Worm (Caenorhabditis elegans): ENCODE data around the gene T25B9.12.
A peak's percentile ranks its signal among the peaks of the same experiment; 100 is the strongest.

The T25B9.12 gene

DNA sequence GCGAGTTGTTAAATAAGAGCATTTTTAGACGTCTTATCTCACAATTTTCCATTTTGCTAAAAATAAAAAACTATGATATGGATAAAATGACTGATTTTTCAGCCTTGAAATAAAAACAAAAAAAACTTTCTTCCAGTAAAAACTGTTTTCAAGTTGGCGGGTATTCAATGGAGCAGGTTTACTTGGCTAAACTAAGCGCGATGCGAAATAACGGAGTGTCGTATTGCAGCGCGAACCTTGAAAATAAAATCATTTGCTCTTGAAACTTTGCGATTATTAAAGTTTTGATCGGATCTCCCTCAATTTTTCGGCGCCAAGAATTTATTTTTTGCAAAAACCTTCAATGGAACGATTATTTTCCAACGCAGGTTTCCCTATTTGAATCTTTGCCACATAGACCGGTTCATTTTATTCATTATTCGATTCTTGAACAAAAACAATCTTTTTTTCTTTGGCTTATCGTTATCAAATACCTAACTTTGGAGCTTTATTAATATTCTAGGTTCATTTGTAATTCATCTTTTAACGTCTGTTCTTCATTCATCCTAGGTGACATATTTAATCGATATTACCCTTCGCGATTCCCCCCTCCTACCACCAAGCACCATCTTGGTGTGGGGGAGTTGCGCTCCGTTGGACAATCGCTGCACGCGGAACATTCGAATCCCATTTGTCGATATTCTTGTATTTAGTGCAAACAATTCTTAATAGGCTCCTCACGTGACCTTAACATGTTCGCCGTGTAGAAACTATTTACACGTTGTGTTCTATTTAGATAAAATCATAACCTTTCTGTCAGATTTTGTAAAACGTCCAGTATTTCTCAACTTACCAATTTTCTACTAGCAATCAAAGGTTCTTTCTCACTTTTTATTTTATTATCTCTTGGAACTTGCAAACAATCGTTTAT lies 30.4 kb upstream of the T25B9.12 start, which contains the start of the genes orc-5 and cyb-1:
Gene orc-5, minus strand, starts transcription at position 62 of the 910 bp plus-strand sequence.
Gene cyb-1, plus strand, starts transcription at position 690 of the 910 bp plus-strand sequence.
- TF ChIP-seq R02D3.7 (tag; optimal IDR thresholded peaks at IDR 0.05) = peak; percentile 20
- TF ChIP-seq pqm-1 (tag; optimal IDR thresholded peaks at IDR 0.05) = peak; percentile 2
- peak; percentile 85 for TF ChIP-seq nhr-23 (tag; optimal IDR thresholded peaks at IDR 0.05)
- TF ChIP-seq mml-1 (tag; optimal IDR thresholded peaks at IDR 0.05) = no peak
- peak; percentile 96 for TF ChIP-seq lin-15B (tag; optimal IDR thresholded peaks at IDR 0.05)
- TF ChIP-seq lsy-12 (tag; optimal IDR thresholded peaks at IDR 0.05) = no peak
- TF ChIP-seq snpc-4 (tag; optimal IDR thresholded peaks at IDR 0.05) = peak; percentile 16
- TF ChIP-seq hmg-11 (tag; optimal IDR thresholded peaks at IDR 0.05) = peak; percentile 46
- peak; percentile 73 for TF ChIP-seq lin-39 (tag; optimal IDR thresholded peaks at IDR 0.05)
- TF ChIP-seq pha-4 (tag; optimal IDR thresholded peaks at IDR 0.05) = peak; percentile 90
- peak; percentile 11 for TF ChIP-seq elt-2 (tag; optimal IDR thresholded peaks at IDR 0.05)
- TF ChIP-seq nhr-25 (tag; optimal IDR thresholded peaks at IDR 0.05) = peak; percentile 69
- peak; percentile 87 for TF ChIP-seq nfya-1 (tag; optimal IDR thresholded peaks at IDR 0.05; ENCODE audit: insufficient read depth)
- TF ChIP-seq mdl-1 (tag; optimal IDR thresholded peaks at IDR 0.05) = no peak
- TF ChIP-seq nhr-28 (tag; optimal IDR thresholded peaks at IDR 0.05) = no peak
- TF ChIP-seq skn-1 (tag; optimal IDR thresholded peaks at IDR 0.05) = peak; percentile 63
- no peak for TF ChIP-seq zag-1 (tag; optimal IDR thresholded peaks at IDR 0.05)
- peak; percentile 42 for TF ChIP-seq nhr-43 (tag; optimal IDR thresholded peaks at IDR 0.05; ENCODE audit: poor library complexity, severe bottlenecking)

DNA sequence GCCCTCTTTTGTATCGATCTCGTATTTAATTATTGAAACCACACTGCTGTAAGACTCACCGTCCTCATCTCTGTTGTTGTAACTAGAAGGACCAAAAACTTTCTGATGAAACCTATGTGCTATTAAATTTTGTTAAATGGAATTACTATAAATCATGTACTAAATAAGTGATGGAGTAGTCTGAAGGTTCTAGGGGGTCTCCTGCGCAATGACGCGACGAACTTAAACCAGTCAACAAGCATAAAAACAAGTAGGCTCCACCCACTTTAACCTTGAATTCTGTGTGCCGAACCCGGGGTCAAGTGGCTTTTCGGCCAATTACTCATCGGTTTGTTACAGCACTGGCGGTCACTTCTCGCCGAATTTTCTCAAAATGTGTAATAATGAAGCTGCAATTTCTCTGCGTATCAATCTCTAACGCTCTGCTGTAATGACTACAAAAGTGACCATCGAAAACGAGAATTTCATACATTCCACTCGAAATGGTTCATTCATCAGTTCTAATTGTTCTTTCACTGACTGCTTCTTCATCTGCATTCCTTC lies 28.1 kb upstream of the T25B9.12 start, which contains the start of gene grl-21:
Gene grl-21, plus strand, starts transcription at position 464 of the 543 bp plus-strand sequence.
- peak; percentile 81 for TF ChIP-seq nhr-25 (tag; optimal IDR thresholded peaks at IDR 0.05)
- TF ChIP-seq ceh-16 (tag; optimal IDR thresholded peaks at IDR 0.05) = no peak

DNA sequence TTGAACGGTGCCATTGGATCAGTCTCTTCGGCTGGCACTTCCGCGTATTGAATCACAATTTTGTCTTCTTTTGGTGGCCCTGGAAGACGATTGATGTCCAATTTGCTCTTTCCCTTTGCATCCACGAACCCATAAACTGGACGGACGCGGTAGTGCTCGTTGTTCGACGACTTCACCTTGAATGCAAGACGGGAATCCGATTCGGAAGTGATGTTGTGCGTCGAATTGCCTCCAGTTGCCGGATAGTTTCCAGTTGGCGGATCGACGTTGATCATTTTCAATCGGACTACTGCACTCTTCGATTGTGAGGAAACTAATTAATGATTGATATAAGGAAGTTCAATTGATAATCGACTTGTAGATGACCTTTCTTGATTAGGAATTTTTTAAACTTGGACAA lies 26.8 kb upstream of the T25B9.12 start, which contains the start of gene ssp-34:
Gene ssp-34, minus strand, starts transcription at position 275 of the 400 bp plus-strand sequence.
- TF ChIP-seq mdl-1 (tag; optimal IDR thresholded peaks at IDR 0.05) (no peak), nhr-76 (tag; optimal IDR thresholded peaks at IDR 0.05) (no peak), nhr-43 (tag; optimal IDR thresholded peaks at IDR 0.05; ENCODE audit: poor library complexity, severe bottlenecking) (no peak), snpc-4 (tag; optimal IDR thresholded peaks at IDR 0.05) (no peak), nhr-11 (tag; optimal IDR thresholded peaks at IDR 0.05) (no peak), nhr-67 (tag; optimal IDR thresholded peaks at IDR 0.05) (no peak), ZK546.5 (tag; optimal IDR thresholded peaks at IDR 0.05) (no peak), sea-2 (GFP tag; optimal IDR thresholded peaks at IDR 0.05) (no peak), mml-1 (tag; optimal IDR thresholded peaks at IDR 0.05) (no peak), ceh-9 (tag; optimal IDR thresholded peaks at IDR 0.05) (no peak), nhr-12 (tag; optimal IDR thresholded peaks at IDR 0.05) (no peak), nhr-23 (tag; optimal IDR thresholded peaks at IDR 0.05) (no peak), ama-1 (optimal IDR thresholded peaks at IDR 0.05) (no peak), egl-27 (tag; optimal IDR thresholded peaks at IDR 0.05) (no peak), ztf-11 (tag; optimal IDR thresholded peaks at IDR 0.05) (no peak), nhr-25 (tag; optimal IDR thresholded peaks at IDR 0.05) (no peak)

DNA sequence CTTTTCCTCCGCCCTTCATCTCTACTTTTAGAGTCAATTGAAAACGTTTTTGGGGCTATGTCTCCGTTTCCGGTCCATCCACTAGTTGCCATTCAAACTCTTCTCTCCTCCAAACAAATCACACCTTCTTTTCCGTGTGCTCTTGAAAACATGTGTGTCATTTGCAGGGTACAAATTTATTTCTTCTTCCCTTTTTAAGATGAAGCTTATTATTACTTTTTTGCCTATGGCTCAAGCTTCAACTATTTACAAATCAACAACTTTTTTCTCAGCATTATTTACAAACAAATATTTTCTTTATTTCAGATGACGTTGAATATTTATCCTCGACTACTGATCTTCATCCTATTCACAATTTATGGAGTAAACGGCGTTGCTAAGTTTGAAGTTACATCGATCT lies 20.7 kb upstream of the T25B9.12 start, which contains the start of gene T25B9.3:
Gene T25B9.3, plus strand, starts transcription at position 301 of the 400 bp plus-strand sequence.
- TF ChIP-seq sea-2 (GFP tag; optimal IDR thresholded peaks at IDR 0.05) (no peak), elt-1 (tag; optimal IDR thresholded peaks at IDR 0.05) (no peak), lin-39 (tag; optimal IDR thresholded peaks at IDR 0.05) (no peak), nhr-76 (tag; optimal IDR thresholded peaks at IDR 0.05) (no peak), aly-2 (tag; optimal IDR thresholded peaks at IDR 0.05) (no peak), nhr-237 (tag; optimal IDR thresholded peaks at IDR 0.05) (no peak), nfya-1 (tag; optimal IDR thresholded peaks at IDR 0.05; ENCODE audit: insufficient read depth) (no peak), jun-1 (tag; optimal IDR thresholded peaks at IDR 0.05) (no peak), elt-2 (tag; optimal IDR thresholded peaks at IDR 0.05) (no peak), fkh-2 (tag; optimal IDR thresholded peaks at IDR 0.05) (no peak), nhr-67 (tag; optimal IDR thresholded peaks at IDR 0.05) (no peak), R02D3.7 (tag; optimal IDR thresholded peaks at IDR 0.05) (no peak), nhr-43 (tag; optimal IDR thresholded peaks at IDR 0.05; ENCODE audit: poor library complexity, severe bottlenecking) (no peak), unc-39 (tag; optimal IDR thresholded peaks at IDR 0.05) (no peak), egl-27 (tag; optimal IDR thresholded peaks at IDR 0.05) (no peak), nhr-77 (tag; optimal IDR thresholded peaks at IDR 0.05) (no peak)

Data from whole organism, L3 larva.